Worm (Caenorhabditis elegans) whole organism, late embryonic: ENCODE data around the gene C01B10.7.

ENCODE experiments used
- C38D4.7 ChIP-seq: fragments of 200-800 bp; sonication (Bioruptor generic); optimal IDR thresholded peaks from 2 replicates; lab custom pipeline; 2018; ENCODE audit warnings: mild to moderate bottlenecking, missing genetic modification characterization, moderate library complexity, missing compliant biosample characterization
- ahr-1 ChIP-seq: sonication (generic microtip); optimal IDR thresholded peaks from 2 replicates; lab custom pipeline; 2016; ENCODE audit warnings: missing genetic modification characterization, missing compliant biosample characterization
- ama-1 ChIP-seq: fragments of 150-350 bp; optimal IDR thresholded peaks from 2 replicates; lab custom pipeline; 2014
- ceh-22 ChIP-seq: sonication (generic microtip); optimal IDR thresholded peaks from 2 replicates; lab custom pipeline; 2017; ENCODE audit warnings: missing biosample characterization, missing genetic modification characterization
- ceh-34 ChIP-seq: sonication (generic microtip); optimal IDR thresholded peaks from 2 replicates; lab custom pipeline; 2016; ENCODE audit warnings: mild to moderate bottlenecking, missing genetic modification characterization, missing compliant biosample characterization
- dmd-4 ChIP-seq: sonication (generic microtip); optimal IDR thresholded peaks from 2 replicates; lab custom pipeline; 2016; ENCODE audit warnings: borderline replicate concordance, missing genetic modification characterization, missing compliant biosample characterization
- dve-1 ChIP-seq: sonication (generic microtip); optimal IDR thresholded peaks from 2 replicates; lab custom pipeline; 2017; ENCODE audit warnings: antibody characterized with exemption, mild to moderate bottlenecking, missing genetic modification characterization, missing compliant biosample characterization
- elt-2 ChIP-seq: sonication (generic microtip); optimal IDR thresholded peaks from 2 replicates; lab custom pipeline; 2016; ENCODE audit warnings: missing genetic modification reagents, missing genetic modification characterization, missing compliant biosample characterization
- fkh-6 ChIP-seq: sonication (generic microtip); optimal IDR thresholded peaks from 2 replicates; lab custom pipeline; 2016; ENCODE audit warnings: missing genetic modification characterization, missing compliant biosample characterization
- hlh-30 ChIP-seq: sonication (generic microtip); optimal IDR thresholded peaks from 2 replicates; lab custom pipeline; 2017; ENCODE audit warnings: antibody characterized with exemption, missing genetic modification characterization, missing compliant biosample characterization; ENCODE audit not compliant: insufficient read depth
- nfya-1 ChIP-seq: sonication (generic microtip); optimal IDR thresholded peaks from 2 replicates; lab custom pipeline; 2017; ENCODE audit warnings: missing genetic modification characterization, mild to moderate bottlenecking, missing compliant biosample characterization, antibody characterized with exemption, moderate library complexity
- pha-4 ChIP-seq: fragments of 150-350 bp; optimal IDR thresholded peaks from 2 replicates; lab custom pipeline; 2018; ENCODE audit warnings: missing biosample characterization, missing genetic modification reagents, missing genetic modification characterization

DNA sequence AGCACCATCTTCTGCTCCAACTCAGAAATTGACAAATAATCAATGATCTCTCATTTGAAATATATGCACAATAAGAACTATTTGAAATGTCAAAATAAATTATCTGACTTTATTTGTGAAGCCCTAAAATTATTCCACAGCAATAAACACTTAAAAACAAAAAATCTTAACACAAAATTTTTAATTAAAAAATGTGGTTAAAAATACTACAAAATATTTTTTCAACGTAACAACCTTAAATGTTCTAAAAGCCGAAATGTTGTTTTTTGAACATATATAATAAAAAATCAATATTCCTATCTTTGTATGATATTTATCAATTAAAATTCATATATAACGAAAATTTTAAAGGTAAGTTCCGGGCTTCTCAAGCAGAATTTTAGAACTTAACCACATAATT, 38.9 kb upstream of the C01B10.7 start, which contains the start of gene F38A5.8:
- TF ChIP-seq dmd-4 (tag; lab: Kevin White, UChicago) (no peak), C38D4.7 (no peak), ama-1 (lab: Kevin White, UChicago) (no peak), dve-1 (tag; lab: Kevin White, UChicago) (no peak), ceh-34 (tag; lab: Kevin White, UChicago) (no peak), elt-2 (tag; lab: Kevin White, UChicago) (no peak), pha-4 (tag; lab: Kevin White, UChicago) (no peak), fkh-6 (no peak), ahr-1 (tag; lab: Kevin White, UChicago) (no peak), nfya-1 (tag; lab: Kevin White, UChicago) (no peak), hlh-30 (tag; lab: Kevin White, UChicago) (no peak), ceh-22 (tag; lab: Kevin White, UChicago) (no peak)
